Worm (Caenorhabditis elegans) whole organism, L2 larva: ENCODE data around the gene rps-5.
"Not testable (repeated sequence)": the region's sequence is repeated elsewhere in the genome, so short reads cannot be mapped to it uniquely, and the experiment has no call there.

Source experiments
- C34F6.9 ChIP-seq: fragments of 150-350 bp; optimal IDR thresholded peaks from 2 replicates; lab custom pipeline; 2014; ENCODE audit warnings: missing biosample characterization, missing genetic modification characterization
- F13H6.1 ChIP-seq: sonication (generic microtip); optimal IDR thresholded peaks from 2 replicates; lab custom pipeline; 2016; ENCODE audit warnings: missing genetic modification characterization, missing compliant biosample characterization
- R02D3.7 ChIP-seq: fragments of 150-350 bp; optimal IDR thresholded peaks from 2 replicates; lab custom pipeline; 2014; ENCODE audit warnings: missing biosample characterization, missing genetic modification characterization
- Y55F3AM.14 ChIP-seq: fragments of 200-800 bp; sonication (Bioruptor generic); optimal IDR thresholded peaks from 2 replicates; lab custom pipeline; 2018; ENCODE audit warnings: mild to moderate bottlenecking, missing genetic modification characterization, missing compliant biosample characterization
- alr-1 ChIP-seq: fragments of 150-350 bp; optimal IDR thresholded peaks from 2 replicates; lab custom pipeline; 2014; ENCODE audit warnings: missing biosample characterization, missing genetic modification characterization
- aly-2 ChIP-seq: fragments of 150-350 bp; optimal IDR thresholded peaks from 2 replicates; lab custom pipeline; 2014; ENCODE audit warnings: missing biosample characterization, missing genetic modification characterization
- ama-1 ChIP-seq: fragments of 150-350 bp; optimal IDR thresholded peaks from 2 replicates; lab custom pipeline; 2018; ENCODE audit warnings: inconsistent platforms
- blmp-1 ChIP-seq: sonication (generic microtip); optimal IDR thresholded peaks from 2 replicates; lab custom pipeline; 2017; ENCODE audit warnings: missing genetic modification characterization, mild to moderate bottlenecking, missing compliant biosample characterization, antibody characterized with exemption, moderate library complexity; ENCODE audit not compliant: insufficient read depth
- crh-2 ChIP-seq: sonication (generic microtip); optimal IDR thresholded peaks from 2 replicates; lab custom pipeline; 2017; ENCODE audit warnings: missing biosample characterization, missing genetic modification characterization
- fos-1 ChIP-seq: fragments of 150-350 bp; optimal IDR thresholded peaks from 2 replicates; lab custom pipeline; 2014; ENCODE audit warnings: missing biosample characterization, missing genetic modification characterization
- gmeb-1 ChIP-seq: fragments of 150-350 bp; optimal IDR thresholded peaks from 2 replicates; lab custom pipeline; 2014; ENCODE audit warnings: missing biosample characterization, missing genetic modification characterization
- lin-13 ChIP-seq: fragments of 150-350 bp; optimal IDR thresholded peaks from 2 replicates; lab custom pipeline; 2014; ENCODE audit warnings: missing biosample characterization, missing genetic modification reagents, missing genetic modification characterization
- lin-39 ChIP-seq: fragments of 150-350 bp; optimal IDR thresholded peaks from 2 replicates; lab custom pipeline; 2014; ENCODE audit warnings: missing biosample characterization, missing genetic modification reagents, missing genetic modification characterization
- lsy-2 ChIP-seq, 2 experiments: fragments of 150-350 bp in 1 of 2; sonication (generic microtip) in 1 of 2; optimal IDR thresholded peaks; 2 replicates each; lab custom pipeline; 2014 to 2017; ENCODE audit warnings: missing biosample characterization in 2 of 2, missing genetic modification characterization in 2 of 2
- mab-5 ChIP-seq: fragments of 150-350 bp; optimal IDR thresholded peaks from 2 replicates; lab custom pipeline; 2014; ENCODE audit warnings: missing biosample characterization, missing genetic modification characterization
- mdl-1 ChIP-seq, 2 experiments: fragments of 150-350 bp in 1 of 2; sonication (generic microtip) in 1 of 2; optimal IDR thresholded peaks; 2 replicates each; lab custom pipeline; 2017; ENCODE audit warnings: missing biosample characterization in 2 of 2, missing genetic modification characterization in 2 of 2
- nhr-12 ChIP-seq: fragments of 150-350 bp; optimal IDR thresholded peaks from 2 replicates; lab custom pipeline; 2014; ENCODE audit warnings: missing biosample characterization, missing genetic modification characterization
- nhr-129 ChIP-seq: fragments of 150-350 bp; optimal IDR thresholded peaks from 2 replicates; lab custom pipeline; 2014; ENCODE audit warnings: missing biosample characterization, missing genetic modification characterization
- nhr-23 ChIP-seq: fragments of 150-350 bp; optimal IDR thresholded peaks from 2 replicates; lab custom pipeline; 2014; ENCODE audit warnings: missing biosample characterization, missing genetic modification reagents, missing genetic modification characterization
- nhr-237 ChIP-seq: fragments of 150-350 bp; optimal IDR thresholded peaks from 2 replicates; lab custom pipeline; 2014; ENCODE audit warnings: missing biosample characterization, missing genetic modification characterization
- nhr-25 ChIP-seq: fragments of 150-350 bp; sonication (generic microtip); optimal IDR thresholded peaks from 3 replicates; lab custom pipeline; 2014; ENCODE audit warnings: missing biosample characterization, missing genetic modification characterization
- nhr-6 ChIP-seq: fragments of 150-350 bp; optimal IDR thresholded peaks from 2 replicates; lab custom pipeline; 2014; ENCODE audit warnings: missing biosample characterization, missing genetic modification characterization
- peb-1 ChIP-seq: fragments of 150-350 bp; optimal IDR thresholded peaks from 2 replicates; lab custom pipeline; 2014; ENCODE audit warnings: missing biosample characterization, missing genetic modification characterization
- skn-1 ChIP-seq: sonication (generic microtip); optimal IDR thresholded peaks from 2 replicates; lab custom pipeline; 2017; ENCODE audit warnings: missing biosample characterization, missing genetic modification characterization
- sma-9 ChIP-seq, 2 experiments: fragments of 150-350 bp in 1 of 2; sonication (generic microtip) in 1 of 2; optimal IDR thresholded peaks; 2 replicates each; lab custom pipeline; 2014 to 2016; ENCODE audit warnings: missing genetic modification characterization in 2 of 2, mild to moderate bottlenecking in 1 of 2, missing biosample characterization in 1 of 2, missing compliant biosample characterization in 1 of 2, missing genetic modification reagents in 1 of 2, moderate library complexity in 1 of 2
- unc-62 ChIP-seq: fragments of 150-350 bp; optimal IDR thresholded peaks from 2 replicates; lab custom pipeline; 2014; ENCODE audit warnings: missing biosample characterization, missing genetic modification reagents, missing genetic modification characterization
- ztf-11 ChIP-seq: sonication (generic microtip); optimal IDR thresholded peaks from 2 replicates; lab custom pipeline; 2017; ENCODE audit warnings: missing biosample characterization, missing genetic modification characterization
- ztf-4 ChIP-seq: fragments of 150-350 bp; optimal IDR thresholded peaks from 2 replicates; lab custom pipeline; 2014; ENCODE audit warnings: missing biosample characterization, missing genetic modification characterization

Gene rps-5

ce11 chrIV:11082153-11082552 is 28.7 kb downstream of the rps-5 start, which contains the start of gene let-70:
TSS of gene let-70 (minus strand) at chrIV:11082253.
- TF ChIP-seq nhr-129 (tag; lab: Kevin White, UChicago) = peak; percentile 12
- TF ChIP-seq gmeb-1 (tag; lab: Kevin White, UChicago) = no peak
- no peak for TF ChIP-seq nhr-6
- TF ChIP-seq crh-2 = no peak
- TF ChIP-seq blmp-1 (tag; lab: Kevin White, UChicago) = no peak
- TF ChIP-seq nhr-23 (tag; lab: Kevin White, UChicago) = no peak
- TF ChIP-seq mdl-1 (tag; optimal IDR thresholded peaks at IDR 0.05; lab: Kevin White, UChicago) = no peak

ce11 chrIV:11080823-11081285 is 30.0 kb downstream of the rps-5 start, which contains the start of gene atg-7:
TSS of gene atg-7 (minus strand) at chrIV:11081055.
- TF ChIP-seq nhr-129 (tag; lab: Kevin White, UChicago) = peak; percentile 7
- TF ChIP-seq lin-13 = peak; percentile 20
- no peak for TF ChIP-seq gmeb-1 (tag; lab: Kevin White, UChicago)
- TF ChIP-seq ama-1 = peak; percentile 64
- peak; percentile 18 for TF ChIP-seq nhr-25
- TF ChIP-seq Y55F3AM.14 (GFP tag; lab: Kevin White, UChicago) = peak; percentile 21
- TF ChIP-seq ztf-11 = no peak
- TF ChIP-seq lsy-2 (tag; optimal IDR thresholded peaks at IDR 0.05; lab: Kevin White, UChicago) = peak in 1 of 2 experiments; percentile 36
- TF ChIP-seq ztf-4 (tag; lab: Kevin White, UChicago) = peak; percentile 41

ce11 chrIV:11078482-11078881 is 32.4 kb downstream of the rps-5 start, which contains the start of gene Y5F2A.4:
TSS of gene Y5F2A.4 (minus strand) at chrIV:11078582.
- TF ChIP-seq F13H6.1 (tag; lab: Kevin White, UChicago) = no peak
- no peak for TF ChIP-seq nhr-23 (tag; lab: Kevin White, UChicago)
- TF ChIP-seq fos-1 = no peak
- no peak for TF ChIP-seq lin-39
- TF ChIP-seq skn-1 = no peak
- no peak for TF ChIP-seq mdl-1 (tag; optimal IDR thresholded peaks at IDR 0.05; lab: Kevin White, UChicago)

ce11 chrIV:11070895-11071294 is 40.0 kb downstream of the rps-5 start:
- TF ChIP-seq sma-9 (GFP tag; optimal IDR thresholded peaks at IDR 0.05; lab: Kevin White, UChicago) = not testable (repeated sequence)
- TF ChIP-seq sma-9 (tag; optimal IDR thresholded peaks at IDR 0.05; lab: Kevin White, UChicago) (peak; percentile 59), nhr-237 (peak; percentile 76)

- TF ChIP-seq peb-1 (tag; lab: Kevin White, UChicago) = no peak
- peak; percentile 67 for TF ChIP-seq nhr-6
- peak in 1 of 2 experiments; percentile 77 for TF ChIP-seq lsy-2 (tag; optimal IDR thresholded peaks at IDR 0.05; lab: Kevin White, UChicago)
- no peak for TF ChIP-seq nhr-12 (tag; lab: Kevin White, UChicago)
- peak; percentile 62 for TF ChIP-seq ztf-4 (tag; lab: Kevin White, UChicago)
- TF ChIP-seq nhr-237 = no peak
- TF ChIP-seq unc-62 (GFP tag; lab: Kevin White, UChicago) = peak; percentile 79
- TF ChIP-seq nhr-129 (tag; lab: Kevin White, UChicago) = peak; percentile 87
- peak; percentile 59 for TF ChIP-seq C34F6.9
- no peak for TF ChIP-seq alr-1 (tag; lab: Kevin White, UChicago)
- TF ChIP-seq mab-5 = peak; percentile 58
- TF ChIP-seq F13H6.1 (tag; lab: Kevin White, UChicago) = peak; percentile 84
- TF ChIP-seq lin-13 = no peak
- peak; percentile 72 for TF ChIP-seq sma-9 (GFP tag; optimal IDR thresholded peaks at IDR 0.05; lab: Kevin White, UChicago)
- no peak for TF ChIP-seq sma-9 (tag; optimal IDR thresholded peaks at IDR 0.05; lab: Kevin White, UChicago)
Observed at ce11 chrIV:11068314-11068713, 42.5 kb downstream of the rps-5 start.

DNA sequence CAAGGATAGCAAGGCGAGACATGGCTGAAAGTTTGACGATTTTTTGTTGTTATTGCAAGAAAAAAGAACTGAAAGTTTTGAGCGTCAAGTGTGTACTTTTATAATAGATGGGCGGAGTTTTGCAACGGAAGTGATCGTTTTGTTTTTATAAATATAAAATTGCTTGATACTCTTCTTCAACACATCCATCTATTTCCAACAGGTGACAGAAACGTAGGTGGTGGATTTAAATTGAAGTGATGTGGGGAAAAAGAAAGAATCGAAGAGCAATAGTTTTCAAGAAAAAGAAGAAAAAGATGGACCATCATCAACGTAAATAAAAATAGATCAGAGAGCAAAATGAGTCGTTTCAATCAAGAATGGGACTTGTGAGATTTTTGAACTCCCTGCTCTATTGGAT is 43.8 kb downstream of the rps-5 start, which contains the start of gene ttr-17:
TSS of gene ttr-17 (minus strand) at position 24 of the 400 bp plus-strand sequence.
- TF ChIP-seq ama-1 (peak; percentile 54), ztf-11 (no peak), lsy-2 (tag; optimal IDR thresholded peaks at IDR 0.05; lab: Kevin White, UChicago) (peak in 1 of 2 experiments; percentile 43), C34F6.9 (peak; percentile 7), F13H6.1 (tag; lab: Kevin White, UChicago) (peak; percentile 54), sma-9 (GFP tag; optimal IDR thresholded peaks at IDR 0.05; lab: Kevin White, UChicago) (peak; percentile 50), sma-9 (tag; optimal IDR thresholded peaks at IDR 0.05; lab: Kevin White, UChicago) (no peak)

DNA sequence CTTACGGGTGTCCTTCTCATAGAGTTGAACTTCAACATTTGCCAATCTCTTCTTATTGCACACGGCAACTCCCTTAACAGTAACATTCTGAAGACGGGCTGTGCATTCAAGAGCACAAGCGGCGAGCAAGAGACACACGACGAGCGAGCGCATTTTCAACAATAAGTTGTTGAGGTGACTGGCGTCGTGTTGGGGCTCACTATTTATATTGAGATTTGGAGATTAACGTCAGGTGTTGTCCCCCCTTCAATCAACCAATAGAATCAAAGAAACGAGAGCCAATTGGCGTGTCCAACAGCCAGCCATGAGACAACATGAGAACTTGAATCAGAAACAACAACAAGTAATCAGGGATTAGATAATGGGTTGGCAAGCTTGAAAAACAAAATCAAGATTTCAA is 46.9 kb downstream of the rps-5 start, which contains the start of gene ttr-16:
TSS of gene ttr-16 (minus strand) at position 176 of the 400 bp plus-strand sequence.
- peak; percentile 32 for TF ChIP-seq sma-9 (GFP tag; optimal IDR thresholded peaks at IDR 0.05; lab: Kevin White, UChicago)
- TF ChIP-seq sma-9 (tag; optimal IDR thresholded peaks at IDR 0.05; lab: Kevin White, UChicago) = no peak
- TF ChIP-seq F13H6.1 (tag; lab: Kevin White, UChicago) = peak; percentile 20
- TF ChIP-seq lsy-2 (tag; optimal IDR thresholded peaks at IDR 0.05; lab: Kevin White, UChicago) = peak in 1 of 2 experiments; percentile 49
- TF ChIP-seq gmeb-1 (tag; lab: Kevin White, UChicago) = no peak
- peak; percentile 20 for TF ChIP-seq C34F6.9
- TF ChIP-seq peb-1 (tag; lab: Kevin White, UChicago) = no peak
- no peak for TF ChIP-seq R02D3.7 (tag; lab: Kevin White, UChicago)
- peak; percentile 86 for TF ChIP-seq ama-1
- no peak for TF ChIP-seq aly-2
- TF ChIP-seq nhr-129 (tag; lab: Kevin White, UChicago) = peak; percentile 64
